Fruit fly (Drosophila melanogaster) whole organism, embryonic: ENCODE results near the gene HipHop.

Source experiments
- ATbp ChIP-seq: fragments of 200-800 bp; sonication (Bioruptor generic); optimal IDR thresholded peaks from 2 replicates; lab custom pipeline; 2017; ENCODE audit warnings: missing biosample characterization, mild to moderate bottlenecking, missing genetic modification characterization, missing genetic modification reagents
- Atf3 ChIP-seq: fragments of 200-800 bp; sonication (Bioruptor generic); optimal IDR thresholded peaks from 3 replicates; lab custom pipeline; 2016; ENCODE audit warnings: missing biosample characterization, missing genetic modification characterization
- B-H1 ChIP-seq: fragments of 200-800 bp; sonication (Bioruptor generic); IDR thresholded peaks from 3 replicates; pipeline ENCODE4 v1.3.6; 2022; ENCODE audit warnings: missing biosample characterization, missing genetic modification characterization
- Bgb ChIP-seq: fragments of 200-800 bp; sonication (Bioruptor generic); IDR thresholded peaks from 2 replicates; pipeline ENCODE4 v1.3.6; 2022; ENCODE audit warnings: missing biosample characterization, missing genetic modification characterization; ENCODE audit not compliant: partially characterized antibody
- CG10462 ChIP-seq: fragments of 200-800 bp; sonication (Bioruptor generic); optimal IDR thresholded peaks from 2 replicates; lab custom pipeline; 2016; ENCODE audit warnings: missing biosample characterization, missing genetic modification characterization
- CG11695 ChIP-seq: fragments of 200-800 bp; sonication (Bioruptor generic); IDR thresholded peaks from 3 replicates; pipeline ENCODE4 v1.3.6; 2022; ENCODE audit warnings: missing biosample characterization, missing genetic modification characterization
- CG11696 ChIP-seq: fragments of 200-800 bp; sonication (Bioruptor generic); IDR thresholded peaks from 2 replicates; pipeline ENCODE4 v1.3.6; 2022; ENCODE audit warnings: missing biosample characterization, missing genetic modification characterization
- CG14050 ChIP-seq: fragments of 200-800 bp; sonication (Bioruptor generic); IDR thresholded peaks from 3 replicates; pipeline ENCODE4 v1.3.6; 2022; ENCODE audit warnings: missing biosample characterization, missing genetic modification characterization
- CG1603 ChIP-seq: fragments of 200-800 bp; sonication (Bioruptor generic); optimal IDR thresholded peaks from 2 replicates; lab custom pipeline; 2019; ENCODE audit warnings: missing biosample characterization, mild to moderate bottlenecking, missing genetic modification characterization, moderate library complexity
- CG17328 ChIP-seq: fragments of 200-800 bp; sonication (Bioruptor generic); IDR thresholded peaks from 2 replicates; pipeline ENCODE4 v1.3.6; 2022; ENCODE audit warnings: missing biosample characterization, missing genetic modification characterization
- CG17359 ChIP-seq: fragments of 200-800 bp; sonication (Bioruptor generic); optimal IDR thresholded peaks from 3 replicates; lab custom pipeline; 2018; ENCODE audit warnings: missing biosample characterization, mild to moderate bottlenecking, missing genetic modification characterization, moderate library complexity
- CG2116 ChIP-seq: fragments of 200-800 bp; sonication (Bioruptor generic); optimal IDR thresholded peaks from 3 replicates; lab custom pipeline; 2018; ENCODE audit warnings: missing biosample characterization, mild to moderate bottlenecking, missing genetic modification characterization
- CG2199 ChIP-seq: fragments of 200-800 bp; sonication (Bioruptor generic); IDR thresholded peaks from 3 replicates; pipeline ENCODE4 v1.3.6; 2022; ENCODE audit warnings: missing biosample characterization, missing genetic modification characterization
- CG2712 ChIP-seq: fragments of 200-800 bp; optimal IDR thresholded peaks from 3 replicates; lab custom pipeline; 2019; ENCODE audit warnings: missing biosample characterization, mild to moderate bottlenecking, missing genetic modification characterization, moderate library complexity
- CG5953 ChIP-seq: fragments of 200-800 bp; sonication (Bioruptor generic); IDR thresholded peaks from 2 replicates; pipeline ENCODE4 v1.3.6; 2022; ENCODE audit warnings: missing biosample characterization, missing genetic modification characterization
- CG6272 ChIP-seq: fragments of 200-800 bp; sonication (Bioruptor generic); IDR thresholded peaks from 2 replicates; pipeline ENCODE4 v1.3.6; 2022; ENCODE audit warnings: missing biosample characterization, missing genetic modification characterization
- CG8924 ChIP-seq: fragments of 200-800 bp; optimal IDR thresholded peaks from 3 replicates; lab custom pipeline; 2019; ENCODE audit warnings: missing biosample characterization, mild to moderate bottlenecking, missing genetic modification characterization, moderate library complexity
- CG9437 ChIP-seq: fragments of 200-800 bp; sonication (Bioruptor generic); optimal IDR thresholded peaks from 2 replicates; lab custom pipeline; 2018; ENCODE audit warnings: missing biosample characterization, mild to moderate bottlenecking, missing genetic modification characterization
- CG9876 ChIP-seq: fragments of 200-800 bp; sonication (Bioruptor generic); optimal IDR thresholded peaks from 2 replicates; lab custom pipeline; 2016; ENCODE audit warnings: missing biosample characterization, missing genetic modification characterization
- Chrac-16 ChIP-seq: fragments of 200-800 bp; sonication (Bioruptor generic); optimal IDR thresholded peaks from 3 replicates; lab custom pipeline; 2016; ENCODE audit warnings: missing biosample characterization, missing genetic modification characterization
- CoRest ChIP-seq: fragments of 200-800 bp; sonication (Bioruptor generic); optimal IDR thresholded peaks from 3 replicates; lab custom pipeline; 2018; ENCODE audit warnings: missing biosample characterization, mild to moderate bottlenecking, missing genetic modification characterization, moderate library complexity
- Doc2 ChIP-seq: fragments of 200-800 bp; sonication (Bioruptor generic); IDR thresholded peaks from 2 replicates; pipeline ENCODE4 v1.3.6; 2022; ENCODE audit warnings: missing biosample characterization, missing genetic modification characterization
- HLH4C ChIP-seq: fragments of 200-800 bp; sonication (Bioruptor generic); IDR thresholded peaks from 3 replicates; pipeline ENCODE4 v1.3.6; 2022; ENCODE audit warnings: missing biosample characterization, missing genetic modification characterization; ENCODE audit not compliant: partially characterized antibody
- HLH54F ChIP-seq: fragments of 200-800 bp; sonication (Bioruptor generic); optimal IDR thresholded peaks from 3 replicates; lab custom pipeline; 2016; ENCODE audit warnings: missing biosample characterization, missing genetic modification characterization
- Hmr ChIP-seq: fragments of 200-800 bp; sonication (Bioruptor generic); optimal IDR thresholded peaks from 3 replicates; lab custom pipeline; 2017; ENCODE audit warnings: mild to moderate bottlenecking, missing biosample characterization, missing genetic modification reagents, missing genetic modification characterization
- Mes4 ChIP-seq: fragments of 200-800 bp; sonication (Bioruptor generic); optimal IDR thresholded peaks from 2 replicates; lab custom pipeline; 2016; ENCODE audit warnings: missing biosample characterization, missing genetic modification characterization
- Mrtf ChIP-seq: fragments of 200-800 bp; sonication (Bioruptor generic); IDR thresholded peaks from 3 replicates; pipeline ENCODE4 v1.3.6; 2022; ENCODE audit warnings: missing biosample characterization, missing genetic modification characterization
- NfI ChIP-seq: fragments of 200-800 bp; sonication (Bioruptor generic); optimal IDR thresholded peaks from 3 replicates; lab custom pipeline; 2018; ENCODE audit warnings: missing biosample characterization, mild to moderate bottlenecking, missing genetic modification characterization, moderate library complexity
- PHDP ChIP-seq: fragments of 200-800 bp; sonication (Bioruptor generic); optimal IDR thresholded peaks from 3 replicates; lab custom pipeline; 2018; ENCODE audit warnings: missing biosample characterization, mild to moderate bottlenecking, missing genetic modification characterization, moderate library complexity
- Sox100B ChIP-seq: fragments of 200-800 bp; sonication (Bioruptor generic); optimal IDR thresholded peaks from 3 replicates; lab custom pipeline; 2018; ENCODE audit warnings: missing biosample characterization, mild to moderate bottlenecking, missing genetic modification characterization
- ase ChIP-seq: fragments of 200-800 bp; sonication (Bioruptor generic); IDR thresholded peaks from 3 replicates; pipeline ENCODE4 v1.3.6; 2022; ENCODE audit warnings: missing biosample characterization, missing genetic modification characterization
- bab2 ChIP-seq: fragments of 200-800 bp; sonication (Bioruptor generic); optimal IDR thresholded peaks from 2 replicates; lab custom pipeline; 2016; ENCODE audit warnings: missing biosample characterization, missing genetic modification characterization
- chn ChIP-seq: fragments of 200-800 bp; sonication (Bioruptor generic); optimal IDR thresholded peaks from 2 replicates; lab custom pipeline; 2016; ENCODE audit warnings: missing biosample characterization, missing genetic modification characterization
- corto ChIP-seq: fragments of 200-800 bp; sonication (Bioruptor generic); optimal IDR thresholded peaks from 2 replicates; lab custom pipeline; 2016; ENCODE audit warnings: missing biosample characterization, mild to moderate bottlenecking, missing genetic modification characterization, moderate library complexity
- dimm ChIP-seq: fragments of 200-800 bp; sonication (Bioruptor generic); IDR thresholded peaks from 2 replicates; pipeline ENCODE4 v1.3.6; 2022; ENCODE audit warnings: missing biosample characterization, missing genetic modification characterization
- fd3F ChIP-seq: fragments of 200-800 bp; sonication (Bioruptor generic); optimal IDR thresholded peaks from 2 replicates; lab custom pipeline; 2018; ENCODE audit warnings: missing biosample characterization, mild to moderate bottlenecking, missing genetic modification characterization, moderate library complexity
- gt ChIP-seq: fragments of 200-800 bp; sonication (Bioruptor generic); IDR thresholded peaks from 2 replicates; pipeline ENCODE4 v1.3.6; 2022; ENCODE audit warnings: missing biosample characterization, missing genetic modification characterization
- jigr1 ChIP-seq: fragments of 200-800 bp; sonication (Bioruptor generic); IDR thresholded peaks from 3 replicates; pipeline ENCODE4 v1.3.6; 2022; ENCODE audit warnings: missing biosample characterization, missing genetic modification characterization
- jing ChIP-seq: fragments of 200-800 bp; sonication (Bioruptor generic); optimal IDR thresholded peaks from 2 replicates; lab custom pipeline; 2018; ENCODE audit warnings: missing biosample characterization, mild to moderate bottlenecking, missing genetic modification characterization
- jumu ChIP-seq: fragments of 200-800 bp; sonication (Bioruptor generic); optimal IDR thresholded peaks from 3 replicates; lab custom pipeline; 2016; ENCODE audit warnings: missing biosample characterization, missing genetic modification characterization
- ken ChIP-seq: fragments of 200-800 bp; sonication (Bioruptor generic); IDR thresholded peaks from 3 replicates; pipeline ENCODE4 v1.3.6; 2022; ENCODE audit warnings: missing biosample characterization, missing genetic modification characterization
- lmd ChIP-seq: fragments of 200-800 bp; sonication (Bioruptor generic); IDR thresholded peaks from 2 replicates; pipeline ENCODE4 v1.3.6; 2022; ENCODE audit warnings: missing biosample characterization, missing genetic modification characterization
- pnt ChIP-seq: fragments of 200-800 bp; sonication (Bioruptor generic); optimal IDR thresholded peaks from 3 replicates; lab custom pipeline; 2016; ENCODE audit warnings: missing biosample characterization, missing genetic modification characterization
- repo ChIP-seq: fragments of 200-800 bp; sonication (Bioruptor generic); optimal IDR thresholded peaks from 2 replicates; lab custom pipeline; 2016; ENCODE audit warnings: missing biosample characterization, missing genetic modification characterization
- run ChIP-seq: fragments of 200-800 bp; sonication (Bioruptor generic); optimal IDR thresholded peaks from 3 replicates; lab custom pipeline; 2018; ENCODE audit warnings: missing biosample characterization, mild to moderate bottlenecking, missing genetic modification characterization
- scrt ChIP-seq: fragments of 200-800 bp; sonication (Bioruptor generic); optimal IDR thresholded peaks from 2 replicates; lab custom pipeline; 2018; ENCODE audit warnings: missing biosample characterization, mild to moderate bottlenecking, missing genetic modification characterization, moderate library complexity
- sug ChIP-seq: fragments of 200-800 bp; optimal IDR thresholded peaks from 2 replicates; lab custom pipeline; 2019; ENCODE audit warnings: missing biosample characterization, mild to moderate bottlenecking, missing genetic modification characterization, moderate library complexity
- tap ChIP-seq: fragments of 200-800 bp; optimal IDR thresholded peaks from 3 replicates; lab custom pipeline; 2019; ENCODE audit warnings: missing biosample characterization, mild to moderate bottlenecking, missing genetic modification characterization, moderate library complexity
- twi ChIP-seq: fragments of 200-800 bp; optimal IDR thresholded peaks from 2 replicates; lab custom pipeline; 2019; ENCODE audit warnings: missing biosample characterization, mild to moderate bottlenecking, missing genetic modification characterization, moderate library complexity
- unpg ChIP-seq: fragments of 200-800 bp; sonication (Bioruptor generic); optimal IDR thresholded peaks from 3 replicates; lab custom pipeline; 2018; ENCODE audit warnings: missing biosample characterization, mild to moderate bottlenecking, missing genetic modification characterization, moderate library complexity
- wdn ChIP-seq: fragments of 200-800 bp; sonication (Bioruptor generic); IDR thresholded peaks from 2 replicates; pipeline ENCODE4 v1.3.6; 2022; ENCODE audit warnings: missing biosample characterization, missing genetic modification characterization

The HipHop gene

DNA sequence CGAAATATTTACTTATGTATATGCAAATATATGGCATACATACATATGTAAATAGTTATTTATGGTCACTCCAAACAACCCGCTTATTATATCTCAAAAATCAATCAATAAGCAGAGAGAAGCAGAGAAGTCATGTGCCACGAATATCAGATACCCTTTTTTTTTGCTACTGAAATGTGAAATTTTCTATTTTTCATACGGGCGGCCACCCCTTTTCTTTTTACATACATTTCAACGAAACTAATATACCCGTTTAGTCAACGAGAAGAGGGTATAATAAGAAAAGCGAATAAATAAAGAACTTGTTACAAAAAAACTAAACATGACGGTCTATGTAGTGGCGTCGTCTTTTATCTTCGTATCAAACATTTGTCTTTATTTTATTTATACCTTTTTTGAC, 36.4 kb upstream of the HipHop start (continued):
- TF ChIP-seq NfI (GFP tag; lab: Kevin White, UChicago), result peak; percentile 55
- TF ChIP-seq B-H1, result peak; percentile 74; the same call in 2 of the 3 replicates
- TF ChIP-seq fd3F (GFP tag; lab: Kevin White, UChicago), result peak; percentile 68
- peak; percentile 65 for TF ChIP-seq CG11695 (GFP tag; lab: Robert Waterston, UW)
- TF ChIP-seq CG17359 (tag; lab: Kevin White, UChicago), result peak; percentile 70
- TF ChIP-seq CG2199 (GFP tag; lab: Robert Waterston, UW), result peak; percentile 31; the same call in 1 of the 3 replicates
- peak; percentile 17 for TF ChIP-seq CG2116 (GFP tag; lab: Kevin White, UChicago)
- TF ChIP-seq CG14050, result peak; percentile 75
- peak; percentile 61; the same call in 2 of the 3 replicates for TF ChIP-seq HLH4C (GFP tag; lab: Robert Waterston, UW)
- peak; percentile 63; the same call in 1 of the 2 replicates for TF ChIP-seq wdn
- TF ChIP-seq chn (GFP tag; lab: Kevin White, UChicago), result peak; percentile 41
- TF ChIP-seq unpg (GFP tag; lab: Kevin White, UChicago), result peak; percentile 72
- peak; percentile 25 for TF ChIP-seq pnt (GFP tag; lab: Kevin White, UChicago)
- TF ChIP-seq Sox100B (GFP tag; lab: Kevin White, UChicago), result peak; percentile 37
- TF ChIP-seq CG8924 (tag; lab: Kevin White, UChicago), result peak; percentile 45
- TF ChIP-seq CG6272 (GFP tag; lab: Robert Waterston, UW), result peak; percentile 28; the same call in 1 of the 2 replicates
- peak; percentile 70 for TF ChIP-seq CG5953
- peak; percentile 69; the same call in 2 of the 3 replicates for TF ChIP-seq ken (GFP tag; lab: Robert Waterston, UW)
- 0 out of 3 replicates have a peak, but pooled peaks have one; percentile 8 for TF ChIP-seq jigr1
- peak; percentile 77 for TF ChIP-seq lmd (GFP tag; lab: Robert Waterston, UW)
- no peak for TF ChIP-seq scrt (GFP tag; lab: Kevin White, UChicago)
- no peak for TF ChIP-seq repo (GFP tag; lab: Kevin White, UChicago)
- TF ChIP-seq dimm, result peak; percentile 58; the same call in 1 of the 2 replicates
- no peak for TF ChIP-seq twi
- TF ChIP-seq ATbp (GFP tag; lab: Kevin White, UChicago), result peak; percentile 27
- peak; percentile 72 for TF ChIP-seq CG11696 (GFP tag; lab: Robert Waterston, UW)
- TF ChIP-seq Hmr, result peak; percentile 44
- peak; percentile 52 for TF ChIP-seq PHDP
- peak; percentile 18 for TF ChIP-seq CG9876 (GFP tag; lab: Kevin White, UChicago)
- peak; percentile 39 for TF ChIP-seq Atf3 (GFP tag; lab: Kevin White, UChicago)
- TF ChIP-seq jing (GFP tag; lab: Kevin White, UChicago), result peak; percentile 55
- no peak for TF ChIP-seq corto (GFP tag; lab: Kevin White, UChicago)
- TF ChIP-seq ase (GFP tag; lab: Robert Waterston, UW), result peak; percentile 79; the same call in 2 of the 3 replicates
- peak; percentile 50 for TF ChIP-seq CG2712 (tag; lab: Kevin White, UChicago)
- TF ChIP-seq Doc2, result 0 out of 2 replicates have a peak, but pooled peaks have one; percentile 4
- TF ChIP-seq CoRest (tag; lab: Kevin White, UChicago), result peak; percentile 60
- TF ChIP-seq HLH54F, result peak; percentile 48
- TF ChIP-seq Mes4 (GFP tag; lab: Kevin White, UChicago), result peak; percentile 14
- peak; percentile 26; the same call in 1 of the 2 replicates for TF ChIP-seq Bgb (GFP tag; lab: Robert Waterston, UW)
- TF ChIP-seq CG1603 (tag; lab: Kevin White, UChicago), result peak; percentile 54
- TF ChIP-seq CG10462 (GFP tag; lab: Kevin White, UChicago), result peak; percentile 33
- TF ChIP-seq CG9437 (GFP tag; lab: Kevin White, UChicago), result peak; percentile 66
- no peak for TF ChIP-seq gt (GFP tag; lab: Robert Waterston, UW)
- TF ChIP-seq run (tag; lab: Kevin White, UChicago), result peak; percentile 48
- TF ChIP-seq CG17328 (GFP tag; lab: Robert Waterston, UW), result peak; percentile 67
- peak; percentile 47 for TF ChIP-seq bab2 (GFP tag; lab: Kevin White, UChicago)
- TF ChIP-seq Mrtf, result peak; percentile 71; the same call in 2 of the 3 replicates
- no peak for TF ChIP-seq sug
- TF ChIP-seq jumu (GFP tag; lab: Kevin White, UChicago), result peak; percentile 42
- no peak for TF ChIP-seq Chrac-16
- peak; percentile 52 for TF ChIP-seq tap
